Worm (Caenorhabditis elegans): Measurements from ENCODE around the gene C17G10.6.

ce11 chrII:5587794-5588193, 15.3 kb downstream of the C17G10.6 start:
- TF ChIP-seq nhr-85 (tag) (no peak), nhr-12 (tag; optimal IDR thresholded peaks at IDR 0.05) (no peak), grh-1 (GFP tag; IDR thresholded peaks at IDR 0.05) (no peak), zag-1 (tag; optimal IDR thresholded peaks at IDR 0.05) (no peak)
